Fruit fly (Drosophila melanogaster): ENCODE results near the gene CG7886.

The CG7886 gene

dm6 chr3R:14608892-14609692, 33.3 kb downstream of the CG7886 start, which contains the start of gene CG14853:
CG14853 (plus strand) TSS chr3R:14609642.
- TF ChIP-seq CG34367 (tag; optimal IDR thresholded peaks at IDR 0.05) (peak; percentile 26), CG4496 (GFP tag; IDR thresholded peaks at IDR 0.05) (peak; percentile 33), EcR (GFP tag; optimal IDR thresholded peaks at IDR 0.05) (no peak), CG17806 (tag; optimal IDR thresholded peaks at IDR 0.05) (no peak), CG8301 (tag; optimal IDR thresholded peaks at IDR 0.05) (no peak), CG32121 (GFP tag; IDR thresholded peaks at IDR 0.05) (0 out of 2 replicates have a peak, but pooled peaks have one; percentile 31), Pif1B (GFP tag; optimal IDR thresholded peaks at IDR 0.05) (no peak), Pif1A (GFP tag; optimal IDR thresholded peaks at IDR 0.05) (peak; percentile 10), Snoo (tag; optimal IDR thresholded peaks at IDR 0.05) (peak; percentile 49), rn (GFP tag; IDR thresholded peaks at IDR 0.05) (0 out of 2 replicates have a peak, but pooled peaks have one; percentile 18), D1 (tag; optimal IDR thresholded peaks at IDR 0.05) (no peak), CG14655 (GFP tag; optimal IDR thresholded peaks at IDR 0.05) (peak; percentile 39), CG12605 (GFP tag; IDR thresholded peaks at IDR 0.05) (peak; percentile 10; the same call in 1 of the 2 replicates), CG9948 (tag; optimal IDR thresholded peaks at IDR 0.05) (no peak), CG13204 (GFP tag; optimal IDR thresholded peaks at IDR 0.05) (no peak), CG8159 (tag; optimal IDR thresholded peaks at IDR 0.05) (peak; percentile 20), CG15710 (tag; optimal IDR thresholded peaks at IDR 0.05) (peak; percentile 56), Ets98B (GFP tag; IDR thresholded peaks at IDR 0.05) (peak; percentile 57), gl (tag; optimal IDR thresholded peaks at IDR 0.05) (no peak), fd96Ca (GFP tag; IDR thresholded peaks at IDR 0.05) (no peak), CG10348 (GFP tag; IDR thresholded peaks at IDR 0.05) (0 out of 2 replicates have a peak, but pooled peaks have one; percentile 23)

- TF ChIP-seq EcR (GFP tag; optimal IDR thresholded peaks at IDR 0.05) (no peak), Pif1A (GFP tag; optimal IDR thresholded peaks at IDR 0.05) (no peak), CG15710 (tag; optimal IDR thresholded peaks at IDR 0.05) (peak; percentile 62), CG10348 (GFP tag; IDR thresholded peaks at IDR 0.05) (no peak), CG32121 (GFP tag; IDR thresholded peaks at IDR 0.05) (peak; percentile 17; the same call in 1 of the 2 replicates), gl (tag; optimal IDR thresholded peaks at IDR 0.05) (no peak), Ets98B (GFP tag; IDR thresholded peaks at IDR 0.05) (peak; percentile 24; the same call in 1 of the 2 replicates), Pif1B (GFP tag; optimal IDR thresholded peaks at IDR 0.05) (peak; percentile 12), rn (GFP tag; IDR thresholded peaks at IDR 0.05) (no peak), CG9948 (tag; optimal IDR thresholded peaks at IDR 0.05) (peak; percentile 58), CG34367 (tag; optimal IDR thresholded peaks at IDR 0.05) (peak; percentile 46), CG4496 (GFP tag; IDR thresholded peaks at IDR 0.05) (peak; percentile 52; the same call in 1 of the 3 replicates), CG8159 (tag; optimal IDR thresholded peaks at IDR 0.05) (peak; percentile 76), fd96Ca (GFP tag; IDR thresholded peaks at IDR 0.05) (no peak), CG12605 (GFP tag; IDR thresholded peaks at IDR 0.05) (0 out of 2 replicates have a peak, but pooled peaks have one; percentile 22), CG14655 (GFP tag; optimal IDR thresholded peaks at IDR 0.05) (peak; percentile 63), CG8301 (tag; optimal IDR thresholded peaks at IDR 0.05) (peak; percentile 53), CG13204 (GFP tag; optimal IDR thresholded peaks at IDR 0.05) (no peak), CG17806 (tag; optimal IDR thresholded peaks at IDR 0.05) (peak; percentile 59)
These were observed 44.4 kb downstream of the CG7886 start for dm6 chr3R:14597935-14598424.

dm6 chr3R:14590753-14591535, 51.4 kb downstream of the CG7886 start:
- no peak for TF ChIP-seq CG12605 (GFP tag; IDR thresholded peaks at IDR 0.05)
- no peak for TF ChIP-seq Ets98B (GFP tag; IDR thresholded peaks at IDR 0.05)
- TF ChIP-seq CG15710 (tag; optimal IDR thresholded peaks at IDR 0.05), result peak; percentile 77
- peak; percentile 73 for TF ChIP-seq CG14655 (GFP tag; optimal IDR thresholded peaks at IDR 0.05)
- no peak for TF ChIP-seq CG10348 (GFP tag; IDR thresholded peaks at IDR 0.05)
- peak; percentile 36 for TF ChIP-seq Pif1A (GFP tag; optimal IDR thresholded peaks at IDR 0.05)
- no peak for TF ChIP-seq gl (tag; optimal IDR thresholded peaks at IDR 0.05)
- peak; percentile 71 for TF ChIP-seq CG17806 (tag; optimal IDR thresholded peaks at IDR 0.05)
- no peak for TF ChIP-seq fd96Ca (GFP tag; IDR thresholded peaks at IDR 0.05)
- TF ChIP-seq rn (GFP tag; IDR thresholded peaks at IDR 0.05), result no peak
- peak; percentile 83 for TF ChIP-seq CG8159 (tag; optimal IDR thresholded peaks at IDR 0.05)
- TF ChIP-seq CG13204 (GFP tag; optimal IDR thresholded peaks at IDR 0.05), result peak; percentile 31
- peak; percentile 71 for TF ChIP-seq CG8301 (tag; optimal IDR thresholded peaks at IDR 0.05)
- TF ChIP-seq CG32121 (GFP tag; IDR thresholded peaks at IDR 0.05), result no peak
- peak; percentile 61 for TF ChIP-seq CG9948 (tag; optimal IDR thresholded peaks at IDR 0.05)
- peak; percentile 10 for TF ChIP-seq D1 (tag; optimal IDR thresholded peaks at IDR 0.05)
- peak; percentile 39 for TF ChIP-seq Pif1B (GFP tag; optimal IDR thresholded peaks at IDR 0.05)
- TF ChIP-seq EcR (GFP tag; optimal IDR thresholded peaks at IDR 0.05), result no peak
- no peak for TF ChIP-seq Snoo (tag; optimal IDR thresholded peaks at IDR 0.05)
- TF ChIP-seq CG34367 (tag; optimal IDR thresholded peaks at IDR 0.05), result peak; percentile 52
- peak; percentile 57; the same call in 2 of the 3 replicates for TF ChIP-seq CG4496 (GFP tag; IDR thresholded peaks at IDR 0.05)

dm6 chr3R:14589483-14589882, 52.9 kb downstream of the CG7886 start:
- peak; percentile 28 for TF ChIP-seq CG8159 (tag; optimal IDR thresholded peaks at IDR 0.05)
- TF ChIP-seq CG17806 (tag; optimal IDR thresholded peaks at IDR 0.05), result no peak
- peak; percentile 17 for TF ChIP-seq CG15710 (tag; optimal IDR thresholded peaks at IDR 0.05)
- no peak for TF ChIP-seq D1 (tag; optimal IDR thresholded peaks at IDR 0.05)
- TF ChIP-seq fd96Ca (GFP tag; IDR thresholded peaks at IDR 0.05), result no peak; the same call in 1 of the 3 replicates
- TF ChIP-seq CG4496 (GFP tag; IDR thresholded peaks at IDR 0.05), result peak; percentile 65; the same call in 2 of the 3 replicates
- peak; percentile 12 for TF ChIP-seq Pif1A (GFP tag; optimal IDR thresholded peaks at IDR 0.05)
- peak; percentile 49 for TF ChIP-seq CG14655 (GFP tag; optimal IDR thresholded peaks at IDR 0.05)
- TF ChIP-seq Pif1B (GFP tag; optimal IDR thresholded peaks at IDR 0.05), result no peak
- peak; percentile 31 for TF ChIP-seq CG8301 (tag; optimal IDR thresholded peaks at IDR 0.05)

Data from whole organism, pupa.